Fruit fly (Drosophila melanogaster): Measurements from ENCODE around the gene CG3226.

Gene CG3226

dm6 chrX:6638123-6638522 is 15.9 kb downstream of the CG3226 start:
- peak; percentile 38 for TF ChIP-seq Hmr (GFP tag; optimal IDR thresholded peaks at IDR 0.05)
- TF ChIP-seq chm (GFP tag; IDR thresholded peaks at IDR 0.05), result peak; percentile 16; the same call in 1 of the 2 replicates
- peak; percentile 38 for TF ChIP-seq dmrt99B (tag; optimal IDR thresholded peaks at IDR 0.05)
- TF ChIP-seq zf30C (GFP tag; optimal IDR thresholded peaks at IDR 0.05), result no peak
- no peak for TF ChIP-seq ac (GFP tag; optimal IDR thresholded peaks at IDR 0.05)
- TF ChIP-seq Hr51 (GFP tag; optimal IDR thresholded peaks at IDR 0.05), result peak in 1 of 2 experiments; percentile 9
- TF ChIP-seq so (GFP tag; IDR thresholded peaks at IDR 0.05), result peak; percentile 27; the same call in 1 of the 3 replicates
- peak; percentile 14 for TF ChIP-seq cwo (GFP tag; optimal IDR thresholded peaks at IDR 0.05)
- TF ChIP-seq Asciz (GFP tag; optimal IDR thresholded peaks at IDR 0.05), result peak; percentile 37
- TF ChIP-seq tgo (GFP tag; IDR thresholded peaks at IDR 0.05), result no peak
- no peak for TF ChIP-seq slp2 (GFP tag; optimal IDR thresholded peaks at IDR 0.05)
- TF ChIP-seq CG15514 (GFP tag; optimal IDR thresholded peaks at IDR 0.05), result peak; percentile 42
- peak; percentile 27 for TF ChIP-seq Meics (GFP tag; optimal IDR thresholded peaks at IDR 0.05)
- peak; percentile 8 for TF ChIP-seq Med (GFP tag)
- no peak for TF ChIP-seq trem (tag; optimal IDR thresholded peaks at IDR 0.05)
- 0 out of 2 replicates have a peak, but pooled peaks have one; percentile 41 for TF ChIP-seq Awh (GFP tag; IDR thresholded peaks at IDR 0.05)
- peak; percentile 17 for TF ChIP-seq PHDP (tag; optimal IDR thresholded peaks at IDR 0.05)
- no peak for TF ChIP-seq CG10654 (GFP tag; optimal IDR thresholded peaks at IDR 0.05)
- peak; percentile 31 for TF ChIP-seq run (tag; optimal IDR thresholded peaks at IDR 0.05)
- TF ChIP-seq Tbp (GFP tag; optimal IDR thresholded peaks at IDR 0.05), result no peak
- peak; percentile 9 for TF ChIP-seq Sox102F (GFP tag; optimal IDR thresholded peaks at IDR 0.05)
- TF ChIP-seq CG12942 (GFP tag; optimal IDR thresholded peaks at IDR 0.05), result no peak
- TF ChIP-seq dysf (GFP tag; IDR thresholded peaks at IDR 0.05), result peak; percentile 48; the same call in 1 of the 3 replicates
- peak; percentile 32 for TF ChIP-seq CG15269 (tag; optimal IDR thresholded peaks at IDR 0.05)
- peak; percentile 39 for TF ChIP-seq Sox100B (GFP tag; optimal IDR thresholded peaks at IDR 0.05)
- TF ChIP-seq yki (optimal IDR thresholded peaks at IDR 0.05), result no peak
- peak; percentile 37 for TF ChIP-seq CG18599 (GFP tag; optimal IDR thresholded peaks at IDR 0.05)
- peak; percentile 12 for TF ChIP-seq gem (tag; optimal IDR thresholded peaks at IDR 0.05)
- no peak for TF ChIP-seq CG11723 (GFP tag; optimal IDR thresholded peaks at IDR 0.05)
- TF ChIP-seq sens (GFP tag), result peak; percentile 23
- peak; percentile 42 for TF ChIP-seq nau (GFP tag; optimal IDR thresholded peaks at IDR 0.05)
- peak; percentile 8 for TF ChIP-seq CG15011 (GFP tag; optimal IDR thresholded peaks at IDR 0.05)
- TF ChIP-seq CG1792 (GFP tag; optimal IDR thresholded peaks at IDR 0.05), result no peak
- no peak for TF ChIP-seq salm (tag; optimal IDR thresholded peaks at IDR 0.05)
- peak; percentile 51; the same call in 1 of the 2 replicates for TF ChIP-seq seq (GFP tag; IDR thresholded peaks at IDR 0.05)
- peak; percentile 15 for TF ChIP-seq wek (GFP tag; optimal IDR thresholded peaks at IDR 0.05)
- peak; percentile 24; the same call in 1 of the 2 replicates for TF ChIP-seq HLH3B (GFP tag; IDR thresholded peaks at IDR 0.05)
- peak; percentile 11 for TF ChIP-seq CG11504 (tag; optimal IDR thresholded peaks at IDR 0.05)
- peak; percentile 1 for TF ChIP-seq CG11398 (GFP tag; optimal IDR thresholded peaks at IDR 0.05)
- TF ChIP-seq twi (tag; optimal IDR thresholded peaks at IDR 0.05), result no peak
- peak; percentile 51 for TF ChIP-seq CG5180 (GFP tag; optimal IDR thresholded peaks at IDR 0.05)
- no peak for TF ChIP-seq CG9727 (GFP tag; optimal IDR thresholded peaks at IDR 0.05)
- peak; percentile 9 for TF ChIP-seq Ets65A (GFP tag)
- TF ChIP-seq sob (GFP tag; IDR thresholded peaks at IDR 0.05), result peak; percentile 44; the same call in 1 of the 2 replicates
- no peak for TF ChIP-seq CG4617 (GFP tag; optimal IDR thresholded peaks at IDR 0.05; ENCODE audit: borderline replicate concordance)
- TF ChIP-seq Mes4 (GFP tag; optimal IDR thresholded peaks at IDR 0.05), result no peak
- TF ChIP-seq emc (GFP tag; optimal IDR thresholded peaks at IDR 0.05), result no peak
- TF ChIP-seq ab (GFP tag; optimal IDR thresholded peaks at IDR 0.05), result no peak
- no peak for TF ChIP-seq Jarid2 (GFP tag; optimal IDR thresholded peaks at IDR 0.05)
- no peak for TF ChIP-seq HLHmδ (GFP tag; optimal IDR thresholded peaks at IDR 0.05)

All from whole organism, embryonic.